Fruit fly (Drosophila melanogaster): ENCODE data around the gene CG4364.

The CG4364 gene

dm6 chr2L:9711107-9711585, at the start of gene CG4364:
Gene CG4364 (minus strand): TSS chr2L:9711271.
- peak; percentile 26 to 49 for TF ChIP-seq CTCF (optimal IDR thresholded peaks at IDR 0.05)
- TF ChIP-seq CG8478 (optimal IDR thresholded peaks at IDR 0.05): no peak

dm6 chr2L:9758856-9759255, 47.8 kb upstream of the CG4364 start:
- TF ChIP-seq CG8478 (optimal IDR thresholded peaks at IDR 0.05): no peak
- TF ChIP-seq CTCF (optimal IDR thresholded peaks at IDR 0.05): no peak

dm6 chr2L:9757990-9758814, 47.1 kb upstream of the CG4364 start, which contains the start of gene zf30C:
Gene zf30C (plus strand): TSS chr2L:9758342.
- no peak for TF ChIP-seq CTCF (optimal IDR thresholded peaks at IDR 0.05)
- TF ChIP-seq CG8478 (optimal IDR thresholded peaks at IDR 0.05): no peak

DNA sequence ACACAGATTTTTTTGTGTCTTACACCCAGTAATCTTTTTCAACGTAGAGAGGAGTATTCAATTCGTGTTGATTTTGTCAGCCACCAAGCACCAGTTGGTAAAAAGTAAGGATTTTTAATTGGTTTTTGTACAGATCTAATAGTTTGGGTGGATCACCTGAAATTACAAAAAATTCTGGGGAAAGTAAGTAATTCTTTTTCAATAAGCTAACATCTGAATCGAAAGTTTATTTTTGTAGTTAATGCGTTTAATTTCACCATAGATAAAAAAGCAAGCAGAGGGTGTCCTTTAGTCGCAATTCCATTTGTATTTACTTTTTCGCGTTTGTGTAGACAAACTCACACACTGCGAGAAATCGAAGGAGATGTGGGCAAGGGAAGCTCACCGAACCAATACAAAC, 43.7 kb upstream of the CG4364 start:
- TF ChIP-seq CTCF (optimal IDR thresholded peaks at IDR 0.05): no peak
- no peak for TF ChIP-seq CG8478 (optimal IDR thresholded peaks at IDR 0.05)

dm6 chr2L:9753357-9753756, 42.3 kb upstream of the CG4364 start:
- TF ChIP-seq CTCF (optimal IDR thresholded peaks at IDR 0.05) (no peak), CG8478 (optimal IDR thresholded peaks at IDR 0.05) (no peak)

dm6 chr2L:9749745-9750144, 38.7 kb upstream of the CG4364 start, which contains the start of gene Cyp4e3:
Gene Cyp4e3 (minus strand): TSS chr2L:9750071.
- no peak for TF ChIP-seq CG8478 (optimal IDR thresholded peaks at IDR 0.05)
- no peak for TF ChIP-seq CTCF (optimal IDR thresholded peaks at IDR 0.05)

dm6 chr2L:9746236-9747225, 35.5 kb upstream of the CG4364 start, which contains the start of gene Nckx30C:
Gene Nckx30C (minus strand): TSS chr2L:9746495.
- no peak for TF ChIP-seq CTCF (optimal IDR thresholded peaks at IDR 0.05)
- TF ChIP-seq CG8478 (optimal IDR thresholded peaks at IDR 0.05): no peak

dm6 chr2L:9744634-9745033, 33.6 kb upstream of the CG4364 start:
- TF ChIP-seq CTCF (optimal IDR thresholded peaks at IDR 0.05): no peak
- no peak for TF ChIP-seq CG8478 (optimal IDR thresholded peaks at IDR 0.05)

DNA sequence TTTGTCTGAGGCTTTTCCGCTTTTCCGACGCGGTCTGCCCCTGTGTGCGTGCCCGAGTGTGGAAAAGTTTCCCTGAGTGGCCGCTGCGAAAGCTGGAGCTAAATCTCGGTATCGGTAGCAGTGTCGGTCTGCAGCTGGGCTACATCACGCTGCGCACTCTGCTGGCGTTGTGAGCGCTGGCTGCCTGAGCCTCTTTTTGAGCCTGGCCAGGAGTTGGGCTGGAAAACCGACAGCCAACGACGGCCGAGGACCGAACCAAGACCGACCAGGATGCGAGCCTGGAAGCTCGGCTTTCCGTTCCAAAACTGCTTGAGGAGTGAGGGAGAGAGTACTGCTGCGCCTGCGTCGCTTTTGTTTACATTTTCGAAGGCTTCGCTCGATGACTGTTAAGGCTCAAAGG, 32.8 kb upstream of the CG4364 start:
- TF ChIP-seq CG8478 (optimal IDR thresholded peaks at IDR 0.05) (no peak), CTCF (optimal IDR thresholded peaks at IDR 0.05) (no peak)

DNA sequence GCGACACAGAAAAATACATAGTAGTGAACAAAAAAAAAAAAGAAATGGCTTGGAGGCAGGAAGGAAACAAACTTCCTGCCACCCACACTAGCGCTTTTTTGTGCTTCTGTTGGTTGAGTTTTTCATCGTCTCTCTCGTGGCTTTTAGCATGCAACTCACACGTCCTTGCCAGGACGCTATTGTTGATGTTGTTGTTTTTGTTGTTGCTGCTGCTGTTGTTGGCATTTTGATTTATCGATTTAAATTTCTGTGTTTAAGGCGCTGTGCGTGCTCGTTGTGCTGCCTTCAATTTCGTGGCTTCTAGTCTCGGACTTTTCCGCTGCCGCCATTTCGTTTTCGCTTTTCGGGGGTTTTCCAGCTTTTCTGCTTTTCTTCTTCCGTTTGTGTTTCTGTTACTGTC, 28.6 kb upstream of the CG4364 start:
- no peak for TF ChIP-seq CG8478 (optimal IDR thresholded peaks at IDR 0.05)
- no peak for TF ChIP-seq CTCF (optimal IDR thresholded peaks at IDR 0.05)

DNA sequence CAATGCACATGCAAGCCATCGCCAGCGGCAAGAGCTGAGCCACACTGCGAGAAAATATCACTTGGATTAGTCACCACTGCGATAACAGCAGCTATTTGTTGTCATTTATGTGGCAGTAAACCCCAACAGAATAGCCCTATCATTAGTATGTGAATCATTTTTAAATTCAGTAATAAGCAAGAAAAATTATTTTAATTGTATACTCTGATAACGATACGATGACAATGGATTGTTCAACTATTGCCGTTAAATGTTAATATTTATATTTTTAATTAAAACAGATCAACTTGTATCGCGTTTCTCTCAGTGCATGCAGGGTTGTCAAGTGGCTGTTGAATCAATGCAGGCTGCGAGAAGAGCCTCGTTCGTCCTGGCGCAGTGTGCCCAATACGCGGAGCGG, 26.7 kb upstream of the CG4364 start:
- TF ChIP-seq CTCF (optimal IDR thresholded peaks at IDR 0.05) (no peak), CG8478 (optimal IDR thresholded peaks at IDR 0.05) (no peak)

DNA sequence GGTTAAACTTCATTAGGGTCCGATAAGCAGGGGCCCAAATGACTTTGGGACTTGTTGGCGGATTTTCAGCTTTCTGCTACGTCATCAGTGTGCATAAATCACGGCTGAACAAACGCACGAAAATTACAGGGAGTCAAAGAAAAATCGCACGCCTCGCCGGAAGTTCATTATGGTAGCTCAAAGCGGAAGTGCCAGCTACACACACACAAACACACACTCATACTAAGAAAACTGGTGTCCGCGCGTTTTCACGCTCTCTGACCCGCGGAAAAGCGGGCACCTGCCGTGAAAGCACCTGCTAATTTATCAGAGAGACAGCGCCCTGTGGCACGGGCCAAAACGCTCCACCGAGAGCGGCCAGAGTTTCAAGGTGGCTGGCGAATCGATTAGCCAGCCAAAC, 26.3 kb upstream of the CG4364 start:
- TF ChIP-seq CG8478 (optimal IDR thresholded peaks at IDR 0.05) (no peak), CTCF (optimal IDR thresholded peaks at IDR 0.05) (no peak)

dm6 chr2L:9736000-9736695, 25.1 kb upstream of the CG4364 start, which contains the start of gene CG13117:
Gene CG13117 (plus strand): TSS chr2L:9736645.
- no peak for TF ChIP-seq CTCF (optimal IDR thresholded peaks at IDR 0.05)
- TF ChIP-seq CG8478 (optimal IDR thresholded peaks at IDR 0.05): no peak

DNA sequence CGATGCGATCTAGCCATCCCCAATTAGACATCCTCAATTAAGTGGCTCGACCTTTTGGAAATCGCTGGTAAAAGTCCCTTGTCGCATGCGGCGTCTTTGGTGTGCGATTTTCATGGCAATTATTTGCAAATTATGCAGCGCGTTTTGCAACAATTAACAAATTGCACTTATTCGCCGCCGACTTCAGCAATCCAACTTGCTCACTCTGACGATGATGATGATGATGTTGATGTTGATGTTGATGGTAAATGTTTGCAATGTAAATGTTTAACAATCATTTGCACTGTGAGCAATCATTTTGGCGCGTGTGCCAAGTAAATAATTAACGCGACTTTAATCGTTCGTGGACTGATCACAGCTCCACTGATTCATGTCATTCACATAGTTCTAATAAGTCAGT, 23.1 kb upstream of the CG4364 start:
- no peak for TF ChIP-seq CTCF (optimal IDR thresholded peaks at IDR 0.05)
- TF ChIP-seq CG8478 (optimal IDR thresholded peaks at IDR 0.05): no peak

- peak; percentile 75 to 88 for TF ChIP-seq CTCF (optimal IDR thresholded peaks at IDR 0.05)
- no peak for TF ChIP-seq CG8478 (optimal IDR thresholded peaks at IDR 0.05)
These were observed 20.2 kb upstream of the CG4364 start for dm6 chr2L:9731269-9731668.

Measured in S2 (cell line).